Worm (Caenorhabditis elegans) whole organism, L2 larva: Measurements from ENCODE around the gene R166.3.

Experiments used
- C34F6.9 ChIP-seq: fragments of 150-350 bp; optimal IDR thresholded peaks from 2 replicates; lab custom pipeline; 2014; ENCODE audit warnings: missing biosample characterization, missing genetic modification characterization
- F13H6.1 ChIP-seq: sonication (generic microtip); optimal IDR thresholded peaks from 2 replicates; lab custom pipeline; 2016; ENCODE audit warnings: missing genetic modification characterization, missing compliant biosample characterization
- R02D3.7 ChIP-seq: fragments of 150-350 bp; optimal IDR thresholded peaks from 2 replicates; lab custom pipeline; 2014; ENCODE audit warnings: missing biosample characterization, missing genetic modification characterization
- Y55F3AM.14 ChIP-seq: fragments of 200-800 bp; sonication (Bioruptor generic); optimal IDR thresholded peaks from 2 replicates; lab custom pipeline; 2018; ENCODE audit warnings: mild to moderate bottlenecking, missing genetic modification characterization, missing compliant biosample characterization
- ZK546.5 ChIP-seq: sonication (generic microtip); optimal IDR thresholded peaks from 2 replicates; lab custom pipeline; 2017; ENCODE audit warnings: missing biosample characterization, missing genetic modification characterization
- alr-1 ChIP-seq: fragments of 150-350 bp; optimal IDR thresholded peaks from 2 replicates; lab custom pipeline; 2014; ENCODE audit warnings: missing biosample characterization, missing genetic modification characterization
- aly-2 ChIP-seq: fragments of 150-350 bp; optimal IDR thresholded peaks from 2 replicates; lab custom pipeline; 2014; ENCODE audit warnings: missing biosample characterization, missing genetic modification characterization
- ama-1 ChIP-seq: fragments of 150-350 bp; optimal IDR thresholded peaks from 2 replicates; lab custom pipeline; 2018; ENCODE audit warnings: inconsistent platforms
- blmp-1 ChIP-seq: sonication (generic microtip); optimal IDR thresholded peaks from 2 replicates; lab custom pipeline; 2017; ENCODE audit warnings: missing genetic modification characterization, mild to moderate bottlenecking, missing compliant biosample characterization, antibody characterized with exemption, moderate library complexity; ENCODE audit not compliant: insufficient read depth
- ceh-16 ChIP-seq: fragments of 150-350 bp; optimal IDR thresholded peaks from 2 replicates; lab custom pipeline; 2014; ENCODE audit warnings: missing biosample characterization, missing genetic modification characterization
- ceh-82 ChIP-seq: fragments of 150-350 bp; optimal IDR thresholded peaks from 2 replicates; lab custom pipeline; 2014; ENCODE audit warnings: missing biosample characterization, missing genetic modification characterization
- crh-2 ChIP-seq: sonication (generic microtip); optimal IDR thresholded peaks from 2 replicates; lab custom pipeline; 2017; ENCODE audit warnings: missing biosample characterization, missing genetic modification characterization
- dmd-4 ChIP-seq: sonication (generic microtip); optimal IDR thresholded peaks from 2 replicates; lab custom pipeline; 2017; ENCODE audit warnings: missing biosample characterization, missing genetic modification characterization
- egl-27 ChIP-seq: sonication (generic microtip); optimal IDR thresholded peaks from 3 replicates; lab custom pipeline; 2017; ENCODE audit warnings: missing biosample characterization, missing genetic modification reagents, missing genetic modification characterization
- elt-1 ChIP-seq: fragments of 150-350 bp; optimal IDR thresholded peaks from 2 replicates; lab custom pipeline; 2014; ENCODE audit warnings: missing biosample characterization, missing genetic modification characterization
- elt-3 ChIP-seq: sonication (generic microtip); optimal IDR thresholded peaks from 2 replicates; lab custom pipeline; 2017; ENCODE audit warnings: missing biosample characterization, missing genetic modification characterization
- fos-1 ChIP-seq: fragments of 150-350 bp; optimal IDR thresholded peaks from 2 replicates; lab custom pipeline; 2014; ENCODE audit warnings: missing biosample characterization, missing genetic modification characterization
- gmeb-1 ChIP-seq: fragments of 150-350 bp; optimal IDR thresholded peaks from 2 replicates; lab custom pipeline; 2014; ENCODE audit warnings: missing biosample characterization, missing genetic modification characterization
- lin-11 ChIP-seq: fragments of 150-350 bp; sonication (generic microtip); optimal IDR thresholded peaks from 2 replicates; lab custom pipeline; 2014; ENCODE audit warnings: missing biosample characterization, missing genetic modification characterization, inconsistent platforms, mixed read lengths
- lin-13 ChIP-seq: fragments of 150-350 bp; optimal IDR thresholded peaks from 2 replicates; lab custom pipeline; 2014; ENCODE audit warnings: missing biosample characterization, missing genetic modification reagents, missing genetic modification characterization
- lin-39 ChIP-seq: fragments of 150-350 bp; optimal IDR thresholded peaks from 2 replicates; lab custom pipeline; 2014; ENCODE audit warnings: missing biosample characterization, missing genetic modification reagents, missing genetic modification characterization
- lsy-2 ChIP-seq, 2 experiments: fragments of 150-350 bp in 1 of 2; sonication (generic microtip) in 1 of 2; optimal IDR thresholded peaks; 2 replicates each; lab custom pipeline; 2014 to 2017; ENCODE audit warnings: missing biosample characterization in 2 of 2, missing genetic modification characterization in 2 of 2
- mab-5 ChIP-seq: fragments of 150-350 bp; optimal IDR thresholded peaks from 2 replicates; lab custom pipeline; 2014; ENCODE audit warnings: missing biosample characterization, missing genetic modification characterization
- mbf-1 ChIP-seq: sonication (generic microtip); optimal IDR thresholded peaks from 2 replicates; lab custom pipeline; 2017; ENCODE audit warnings: missing biosample characterization, missing genetic modification characterization
- mdl-1 ChIP-seq, 2 experiments: fragments of 150-350 bp in 1 of 2; sonication (generic microtip) in 1 of 2; optimal IDR thresholded peaks; 2 replicates each; lab custom pipeline; 2017; ENCODE audit warnings: missing biosample characterization in 2 of 2, missing genetic modification characterization in 2 of 2
- nhr-10 ChIP-seq: sonication (generic microtip); optimal IDR thresholded peaks from 2 replicates; lab custom pipeline; 2017; ENCODE audit warnings: missing biosample characterization, missing genetic modification characterization
- nhr-11 ChIP-seq: fragments of 150-350 bp; optimal IDR thresholded peaks from 2 replicates; lab custom pipeline; 2014; ENCODE audit warnings: missing biosample characterization, missing genetic modification characterization
- nhr-12 ChIP-seq: fragments of 150-350 bp; optimal IDR thresholded peaks from 2 replicates; lab custom pipeline; 2014; ENCODE audit warnings: missing biosample characterization, missing genetic modification characterization
- nhr-129 ChIP-seq: fragments of 150-350 bp; optimal IDR thresholded peaks from 2 replicates; lab custom pipeline; 2014; ENCODE audit warnings: missing biosample characterization, missing genetic modification characterization
- nhr-21 ChIP-seq: fragments of 150-350 bp; optimal IDR thresholded peaks from 2 replicates; lab custom pipeline; 2014; ENCODE audit warnings: missing biosample characterization, missing genetic modification characterization
- nhr-23 ChIP-seq: fragments of 150-350 bp; optimal IDR thresholded peaks from 2 replicates; lab custom pipeline; 2014; ENCODE audit warnings: missing biosample characterization, missing genetic modification reagents, missing genetic modification characterization
- nhr-237 ChIP-seq: fragments of 150-350 bp; optimal IDR thresholded peaks from 2 replicates; lab custom pipeline; 2014; ENCODE audit warnings: missing biosample characterization, missing genetic modification characterization
- nhr-25 ChIP-seq: fragments of 150-350 bp; sonication (generic microtip); optimal IDR thresholded peaks from 3 replicates; lab custom pipeline; 2014; ENCODE audit warnings: missing biosample characterization, missing genetic modification characterization
- nhr-6 ChIP-seq: fragments of 150-350 bp; optimal IDR thresholded peaks from 2 replicates; lab custom pipeline; 2014; ENCODE audit warnings: missing biosample characterization, missing genetic modification characterization
- nhr-77 ChIP-seq: fragments of 150-350 bp; optimal IDR thresholded peaks from 2 replicates; lab custom pipeline; 2014; ENCODE audit warnings: missing biosample characterization, missing genetic modification characterization
- peb-1 ChIP-seq: fragments of 150-350 bp; optimal IDR thresholded peaks from 2 replicates; lab custom pipeline; 2014; ENCODE audit warnings: missing biosample characterization, missing genetic modification characterization
- sem-4 ChIP-seq: fragments of 150-350 bp; optimal IDR thresholded peaks from 2 replicates; lab custom pipeline; 2014; ENCODE audit warnings: missing biosample characterization, missing genetic modification reagents, missing genetic modification characterization
- skn-1 ChIP-seq: sonication (generic microtip); optimal IDR thresholded peaks from 2 replicates; lab custom pipeline; 2017; ENCODE audit warnings: missing biosample characterization, missing genetic modification characterization
- sma-3 ChIP-seq: sonication (generic microtip); optimal IDR thresholded peaks from 2 replicates; lab custom pipeline; 2016; ENCODE audit warnings: missing genetic modification reagents, missing genetic modification characterization, missing compliant biosample characterization
- sma-9 ChIP-seq, 2 experiments: fragments of 150-350 bp in 1 of 2; sonication (generic microtip) in 1 of 2; optimal IDR thresholded peaks; 2 replicates each; lab custom pipeline; 2014 to 2016; ENCODE audit warnings: missing genetic modification characterization in 2 of 2, mild to moderate bottlenecking in 1 of 2, missing biosample characterization in 1 of 2, missing compliant biosample characterization in 1 of 2, missing genetic modification reagents in 1 of 2, moderate library complexity in 1 of 2
- snpc-4 ChIP-seq: fragments of 150-350 bp; optimal IDR thresholded peaks from 2 replicates; lab custom pipeline; 2014; ENCODE audit warnings: missing biosample characterization, missing genetic modification characterization
- unc-39 ChIP-seq: fragments of 150-350 bp; optimal IDR thresholded peaks from 2 replicates; lab custom pipeline; 2014; ENCODE audit warnings: missing biosample characterization, missing genetic modification characterization
- unc-55 ChIP-seq: fragments of 150-350 bp; sonication (generic microtip); optimal IDR thresholded peaks from 3 replicates; lab custom pipeline; 2014; ENCODE audit warnings: missing biosample characterization, missing genetic modification reagents, missing genetic modification characterization
- unc-62 ChIP-seq: fragments of 150-350 bp; optimal IDR thresholded peaks from 2 replicates; lab custom pipeline; 2014; ENCODE audit warnings: missing biosample characterization, missing genetic modification reagents, missing genetic modification characterization
- zag-1 ChIP-seq: fragments of 150-350 bp; optimal IDR thresholded peaks from 2 replicates; lab custom pipeline; 2014; ENCODE audit warnings: missing biosample characterization, missing genetic modification characterization
- ztf-1 ChIP-seq: fragments of 200-800 bp; sonication (Bioruptor generic); conservative IDR thresholded peaks from 2 replicates; pipeline ENCODE4 v1.3.6; 2022; ENCODE audit warnings: missing genetic modification characterization, missing compliant biosample characterization
- ztf-11 ChIP-seq: sonication (generic microtip); optimal IDR thresholded peaks from 2 replicates; lab custom pipeline; 2017; ENCODE audit warnings: missing biosample characterization, missing genetic modification characterization
- ztf-4 ChIP-seq: fragments of 150-350 bp; optimal IDR thresholded peaks from 2 replicates; lab custom pipeline; 2014; ENCODE audit warnings: missing biosample characterization, missing genetic modification characterization

Gene R166.3

ce11 chrII:10558962-10559415 lies 19.9 kb upstream of the R166.3 start (continued):
- TF ChIP-seq nhr-12: no peak

ce11 chrII:10558345-10558744 lies 19.2 kb upstream of the R166.3 start:
- peak; percentile 58 for TF ChIP-seq nhr-129 (tag; lab: Kevin White, UChicago)
- peak; percentile 6 to 43 for TF ChIP-seq mdl-1 (tag; optimal IDR thresholded peaks at IDR 0.05; lab: Kevin White, UChicago)
- TF ChIP-seq nhr-237 (tag; lab: Kevin White, UChicago): no peak
- TF ChIP-seq F13H6.1 (tag; lab: Kevin White, UChicago): peak; percentile 45
- no peak for TF ChIP-seq nhr-21 (tag; lab: Kevin White, UChicago)
- TF ChIP-seq nhr-6 (tag; lab: Kevin White, UChicago): peak; percentile 20
- no peak for TF ChIP-seq lsy-2 (tag; optimal IDR thresholded peaks at IDR 0.05; lab: Kevin White, UChicago)
- no peak for TF ChIP-seq nhr-77 (tag; lab: Kevin White, UChicago)
- no peak for TF ChIP-seq C34F6.9 (tag; lab: Kevin White, UChicago)
- peak; percentile 66 for TF ChIP-seq sma-9 (GFP tag; optimal IDR thresholded peaks at IDR 0.05; lab: Kevin White, UChicago)
- no peak for TF ChIP-seq sma-9 (tag; optimal IDR thresholded peaks at IDR 0.05; lab: Kevin White, UChicago)

ce11 chrII:10557206-10557574 lies 18.1 kb upstream of the R166.3 start:
- no peak for TF ChIP-seq mbf-1 (tag; lab: Kevin White, UChicago)
- no peak for TF ChIP-seq ZK546.5 (tag; lab: Kevin White, UChicago)
- TF ChIP-seq lin-39 (tag; lab: Kevin White, UChicago): no peak
- peak in 1 of 2 experiments; percentile 50 for TF ChIP-seq mdl-1 (tag; optimal IDR thresholded peaks at IDR 0.05; lab: Kevin White, UChicago)
- no peak for TF ChIP-seq egl-27 (tag; lab: Kevin White, UChicago)
- no peak for TF ChIP-seq zag-1 (tag; lab: Kevin White, UChicago)
- TF ChIP-seq ztf-1 (GFP tag; lab: Robert Waterston, UW): no peak
- peak; percentile 37 for TF ChIP-seq gmeb-1 (tag; lab: Kevin White, UChicago)
- TF ChIP-seq elt-1 (tag; lab: Kevin White, UChicago): no peak
- no peak for TF ChIP-seq skn-1 (tag; lab: Kevin White, UChicago)
- TF ChIP-seq nhr-129 (tag; lab: Kevin White, UChicago): peak; percentile 85
- no peak for TF ChIP-seq peb-1
- peak; percentile 71 for TF ChIP-seq nhr-6 (tag; lab: Kevin White, UChicago)
- TF ChIP-seq ztf-11 (tag; lab: Kevin White, UChicago): no peak
- TF ChIP-seq lin-11 (tag; lab: Kevin White, UChicago): no peak
- TF ChIP-seq ceh-82: no peak
- TF ChIP-seq unc-62 (GFP tag; lab: Kevin White, UChicago): no peak
- TF ChIP-seq unc-39 (tag; lab: Kevin White, UChicago): no peak
- no peak for TF ChIP-seq elt-3 (tag; lab: Kevin White, UChicago)
- no peak for TF ChIP-seq ceh-16 (tag; lab: Kevin White, UChicago)
- TF ChIP-seq nhr-77 (tag; lab: Kevin White, UChicago): no peak
- TF ChIP-seq unc-55: no peak
- TF ChIP-seq alr-1 (tag; lab: Kevin White, UChicago): no peak
- peak; percentile 80 for TF ChIP-seq C34F6.9 (tag; lab: Kevin White, UChicago)
- peak; percentile 13 for TF ChIP-seq snpc-4 (tag; lab: Kevin White, UChicago)
- no peak for TF ChIP-seq aly-2
- no peak for TF ChIP-seq nhr-12
- TF ChIP-seq nhr-25 (tag; lab: Kevin White, UChicago): peak; percentile 90
- peak; percentile 36 for TF ChIP-seq F13H6.1 (tag; lab: Kevin White, UChicago)
- peak in 1 of 2 experiments; percentile 62 for TF ChIP-seq lsy-2 (tag; optimal IDR thresholded peaks at IDR 0.05; lab: Kevin White, UChicago)
- peak; percentile 75 for TF ChIP-seq blmp-1
- no peak for TF ChIP-seq Y55F3AM.14
- peak; percentile 79 for TF ChIP-seq crh-2
- peak; percentile 93 for TF ChIP-seq ztf-4 (tag; lab: Kevin White, UChicago)
- TF ChIP-seq sma-3 (GFP tag; lab: Kevin White, UChicago): peak; percentile 41
- TF ChIP-seq sem-4 (tag; lab: Kevin White, UChicago): no peak
- no peak for TF ChIP-seq mab-5 (tag; lab: Kevin White, UChicago)
- no peak for TF ChIP-seq R02D3.7
- TF ChIP-seq fos-1 (tag; lab: Kevin White, UChicago): peak; percentile 5
- peak; percentile 41 for TF ChIP-seq nhr-11 (tag; lab: Kevin White, UChicago)
- no peak for TF ChIP-seq nhr-237 (tag; lab: Kevin White, UChicago)
- no peak for TF ChIP-seq nhr-10 (tag; lab: Kevin White, UChicago)
- TF ChIP-seq nhr-21 (tag; lab: Kevin White, UChicago): peak; percentile 79
- TF ChIP-seq sma-9 (GFP tag; optimal IDR thresholded peaks at IDR 0.05; lab: Kevin White, UChicago): peak; percentile 77
- TF ChIP-seq sma-9 (tag; optimal IDR thresholded peaks at IDR 0.05; lab: Kevin White, UChicago): no peak
- TF ChIP-seq lin-13 (GFP tag; lab: Kevin White, UChicago): peak; percentile 32
- TF ChIP-seq dmd-4 (tag; lab: Kevin White, UChicago): no peak
- TF ChIP-seq ama-1 (lab: Kevin White, UChicago): peak; percentile 15
- TF ChIP-seq nhr-23 (tag; lab: Kevin White, UChicago): no peak
